Worm (Caenorhabditis elegans): Measurements from ENCODE around the gene sgt-1.

DNA sequence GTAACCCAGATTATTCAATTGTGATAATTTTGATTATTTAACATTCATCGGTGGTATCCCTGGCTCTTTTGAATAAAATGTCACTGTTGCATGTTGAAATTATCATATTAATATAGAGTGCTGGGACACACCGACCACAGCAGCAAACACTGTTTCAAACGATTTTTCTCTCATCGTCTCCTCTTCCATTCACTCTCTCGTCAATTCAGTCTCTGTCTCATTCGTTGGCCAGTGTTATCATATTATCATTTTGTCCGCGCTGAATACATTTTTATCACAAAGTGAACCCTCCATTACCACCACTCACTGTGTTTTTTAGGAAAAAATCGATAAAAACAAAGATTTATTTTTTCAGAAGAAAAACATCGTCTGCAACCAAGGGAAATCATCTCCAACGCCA is 46.5 kb downstream of the sgt-1 start:
- TF ChIP-seq aptf-2 (GFP tag; conservative IDR thresholded peaks at IDR 0.05): no peak
- TF ChIP-seq F37B4.10 (GFP tag; IDR thresholded peaks at IDR 0.05): no peak
- TF ChIP-seq rpc-1 (optimal IDR thresholded peaks at IDR 0.05): no peak
- no peak for TF ChIP-seq rpc-1 (tag; optimal IDR thresholded peaks at IDR 0.05)
- no peak for TF ChIP-seq lir-1 (GFP tag; conservative IDR thresholded peaks at IDR 0.05)
- no peak for TF ChIP-seq egl-44 (GFP tag; IDR thresholded peaks at IDR 0.05)
- no peak for TF ChIP-seq aptf-3 (GFP tag; IDR thresholded peaks at IDR 0.05)
- no peak for TF ChIP-seq attf-5 (GFP tag; optimal IDR thresholded peaks at IDR 0.05)
- no peak for TF ChIP-seq snpc-3.4 (tag; optimal IDR thresholded peaks at IDR 0.05)
- TF ChIP-seq athp-1 (tag; optimal IDR thresholded peaks at IDR 0.05): no peak
- TF ChIP-seq efl-1 (GFP tag; optimal IDR thresholded peaks at IDR 0.05): no peak
